Fruit fly (Drosophila melanogaster): ENCODE results near the gene CG34268.

Gene CG34268

dm6 chr3L:539383-540088, 38.8 kb downstream of the CG34268 start:
- TF ChIP-seq psq (GFP tag; optimal IDR thresholded peaks at IDR 0.05) (peak; percentile 67), Hr78 (GFP tag; optimal IDR thresholded peaks at IDR 0.05) (no peak), ey (GFP tag; optimal IDR thresholded peaks at IDR 0.05) (no peak), Hnf4 (GFP tag; optimal IDR thresholded peaks at IDR 0.05) (peak; percentile 58), dl (GFP tag; optimal IDR thresholded peaks at IDR 0.05; ENCODE audit: insufficient read depth in 1 of 2, partially characterized antibody in 2 of 2) (no peak), Myc (optimal IDR thresholded peaks at IDR 0.05) (no peak), Sp1 (GFP tag; optimal IDR thresholded peaks at IDR 0.05) (peak; percentile 19)

- TF ChIP-seq usp (GFP tag; optimal IDR thresholded peaks at IDR 0.05) (no peak), N (GFP tag; optimal IDR thresholded peaks at IDR 0.05) (peak; percentile 36)
Measured at dm6 chr3L:540089-540407, 39.3 kb downstream of the CG34268 start.

- TF ChIP-seq lola (GFP tag; optimal IDR thresholded peaks at IDR 0.05) (no peak), Rel (GFP tag; optimal IDR thresholded peaks at IDR 0.05) (no peak), Rel (tag; optimal IDR thresholded peaks at IDR 0.05) (no peak), dmrt93B (GFP tag; optimal IDR thresholded peaks at IDR 0.05) (peak; percentile 13), br (GFP tag; optimal IDR thresholded peaks at IDR 0.05) (no peak), sv (GFP tag; optimal IDR thresholded peaks at IDR 0.05) (peak; percentile 68), jim (GFP tag; optimal IDR thresholded peaks at IDR 0.05) (no peak), tai (GFP tag; optimal IDR thresholded peaks at IDR 0.05) (peak; percentile 59), CrebA (GFP tag; optimal IDR thresholded peaks at IDR 0.05; ENCODE audit: borderline replicate concordance) (no peak), psq (GFP tag; optimal IDR thresholded peaks at IDR 0.05) (peak; percentile 81), sage (GFP tag; optimal IDR thresholded peaks at IDR 0.05) (no peak), Hr78 (GFP tag; optimal IDR thresholded peaks at IDR 0.05) (no peak), OdsH (GFP tag; optimal IDR thresholded peaks at IDR 0.05) (peak; percentile 12), foxo (GFP tag; optimal IDR thresholded peaks at IDR 0.05) (peak in 1 of 2 experiments; percentile 48), dsf (GFP tag; optimal IDR thresholded peaks at IDR 0.05; ENCODE audit: borderline replicate concordance) (no peak), CG9705 (GFP tag; optimal IDR thresholded peaks at IDR 0.05) (peak; percentile 38), Sp1 (GFP tag; optimal IDR thresholded peaks at IDR 0.05) (peak; percentile 23), fru (GFP tag; optimal IDR thresholded peaks at IDR 0.05) (peak; percentile 41), rgr (GFP tag; optimal IDR thresholded peaks at IDR 0.05) (peak; percentile 33), Mio (GFP tag; optimal IDR thresholded peaks at IDR 0.05) (no peak), HLH106 (tag; optimal IDR thresholded peaks at IDR 0.05) (peak; percentile 50), woc (GFP tag; optimal IDR thresholded peaks at IDR 0.05) (peak; percentile 66), GATAd (GFP tag; optimal IDR thresholded peaks at IDR 0.05) (no peak), Dfd (GFP tag; optimal IDR thresholded peaks at IDR 0.05) (no peak), ey (GFP tag; optimal IDR thresholded peaks at IDR 0.05) (peak; percentile 41), Hr83 (GFP tag; optimal IDR thresholded peaks at IDR 0.05; ENCODE audit: poor library complexity, severe bottlenecking) (peak; percentile 51), brk (GFP tag; optimal IDR thresholded peaks at IDR 0.05) (no peak), pan (optimal IDR thresholded peaks at IDR 0.05) (no peak), N (GFP tag; optimal IDR thresholded peaks at IDR 0.05) (no peak), CG32264 (GFP tag; optimal IDR thresholded peaks at IDR 0.05) (no peak), dl (GFP tag; optimal IDR thresholded peaks at IDR 0.05; ENCODE audit: insufficient read depth in 1 of 2, partially characterized antibody in 2 of 2) (no peak), Jra (GFP tag; optimal IDR thresholded peaks at IDR 0.05) (peak; percentile 35), Myc (optimal IDR thresholded peaks at IDR 0.05) (peak; percentile 15), Vsx2 (GFP tag; optimal IDR thresholded peaks at IDR 0.05; ENCODE audit: partially characterized antibody) (no peak), Abd-B (GFP tag; optimal IDR thresholded peaks at IDR 0.05) (no peak), Dif (GFP tag; optimal IDR thresholded peaks at IDR 0.05; ENCODE audit: partially characterized antibody) (no peak), h (GFP tag; optimal IDR thresholded peaks at IDR 0.05) (peak; percentile 38), Hnf4 (GFP tag; optimal IDR thresholded peaks at IDR 0.05) (peak; percentile 58), usp (GFP tag; optimal IDR thresholded peaks at IDR 0.05) (no peak)
Measured at dm6 chr3L:540432-540973, 39.7 kb downstream of the CG34268 start, which contains the start of the genes klar and BORCS6. TSS of gene klar (minus strand) at chr3L:540614. TSS of gene BORCS6 (plus strand) at chr3L:540851.

All from whole organism, wandering third instar larva.